Fruit fly (Drosophila melanogaster) Kc167 (cell line): ENCODE results near the gene scf.

Experiments
- Sin3A ChIP-seq: fragments of >200 bp; optimal IDR thresholded peaks from 2 replicates; lab custom pipeline; 2018; ENCODE audit warnings: missing external identifiers
- h ChIP-seq: fragments of >200 bp; optimal IDR thresholded peaks from 3 replicates; lab custom pipeline; 2018; ENCODE audit warnings: missing external identifiers
- insv ChIP-seq: fragments of >200 bp; optimal IDR thresholded peaks from 3 replicates; lab custom pipeline; 2018; ENCODE audit warnings: missing external identifiers

dm6 chr3L:1320931-1321556 lies 22.6 kb downstream of the scf start:
- no peak for TF ChIP-seq Sin3A (lab: Kevin White, UChicago)
- TF ChIP-seq insv (lab: Kevin White, UChicago), result no peak
- no peak for TF ChIP-seq h (lab: Kevin White, UChicago)
